Comparison of ENCODE assay signal across 5 worm cellular contexts in the genomic region with DNA sequence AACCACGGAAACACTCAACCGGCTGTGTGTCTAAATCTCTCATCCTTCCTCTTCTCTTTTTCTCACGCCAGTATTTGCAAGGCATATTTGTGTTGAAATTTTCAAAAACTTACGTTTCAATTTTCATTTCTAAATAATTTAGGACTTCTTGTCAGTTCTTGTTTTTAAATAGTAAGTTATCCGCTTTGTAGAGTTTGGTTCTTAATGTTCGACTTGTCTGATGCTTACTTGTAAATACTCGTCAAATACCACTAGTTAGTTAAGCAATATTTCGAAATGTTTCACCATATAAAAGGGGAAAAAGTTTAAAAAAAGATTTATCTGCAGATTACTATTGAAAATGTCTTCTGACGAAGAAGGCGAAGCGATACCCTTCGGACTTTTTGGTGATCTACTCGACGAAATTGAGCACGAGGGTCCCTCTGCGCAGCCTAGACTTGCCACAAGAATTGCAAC.
TF ChIP-seq lines count a peak whose summit lies in the region.

TSS of gene Y45G5AM.3 (plus strand) at position 51 of the 456 bp plus-strand sequence.

TF ChIP-seq in whole organism, L1 larva, 84 proteins besides CTCF, POLR2A, EP300 and RAD21:
- no peak for TF ChIP-seq dpl-1 (GFP tag; optimal IDR thresholded peaks at IDR 0.05; lab: Kevin White, UChicago)
- peak; percentile 13 for TF ChIP-seq irx-1 (tag; optimal IDR thresholded peaks at IDR 0.05; lab: Kevin White, UChicago)
- no peak for TF ChIP-seq Y116A8C.19 (tag; optimal IDR thresholded peaks at IDR 0.05; lab: Kevin White, UChicago; ENCODE audit: borderline replicate concordance)
- peak in 1 of 2 experiments; percentile 6 for TF ChIP-seq lsy-2 (tag; optimal IDR thresholded peaks at IDR 0.05; lab: Kevin White, UChicago)
- TF ChIP-seq lin-14 (GFP tag; optimal IDR thresholded peaks at IDR 0.05; lab: Kevin White, UChicago) = peak; percentile 21
TF ChIP-seq in whole organism, L1 larva: peak in this region for 3.

TF ChIP-seq in whole organism, L2 larva, 48 proteins besides CTCF, POLR2A, EP300 and RAD21:
- TF ChIP-seq F13H6.1 (tag; optimal IDR thresholded peaks at IDR 0.05; lab: Kevin White, UChicago) (no peak), fos-1 (tag; optimal IDR thresholded peaks at IDR 0.05; lab: Kevin White, UChicago) (peak; percentile 22), ceh-82 (tag; optimal IDR thresholded peaks at IDR 0.05; lab: Kevin White, UChicago) (no peak), nhr-129 (tag; optimal IDR thresholded peaks at IDR 0.05; lab: Kevin White, UChicago) (peak; percentile 97), C34F6.9 (tag; optimal IDR thresholded peaks at IDR 0.05; lab: Kevin White, UChicago) (peak; percentile 18)

TF ChIP-seq in whole organism, L3 larva, 47 proteins besides CTCF, POLR2A, EP300 and RAD21:
- peak; percentile 32 for TF ChIP-seq pqm-1 (tag; optimal IDR thresholded peaks at IDR 0.05; lab: Kevin White, UChicago)
- TF ChIP-seq nfya-1 (tag; optimal IDR thresholded peaks at IDR 0.05; lab: Kevin White, UChicago; ENCODE audit: insufficient read depth) = peak; percentile 4
- TF ChIP-seq lin-39 (tag; optimal IDR thresholded peaks at IDR 0.05; lab: Kevin White, UChicago) = no peak
- peak; percentile 13 for TF ChIP-seq hmg-11 (tag; optimal IDR thresholded peaks at IDR 0.05; lab: Kevin White, UChicago)

TF ChIP-seq in whole organism, L4 larva, 104 proteins besides CTCF, POLR2A, EP300 and RAD21:
- TF ChIP-seq mdl-1 (tag; optimal IDR thresholded peaks at IDR 0.05; lab: Kevin White, UChicago) (no peak), lin-1 (GFP tag; IDR thresholded peaks at IDR 0.05; lab: Robert Waterston, UW) (no peak), ceh-20 (GFP tag; IDR thresholded peaks at IDR 0.05; lab: Robert Waterston, UW) (no peak), Y5F2A.4 (GFP tag; optimal IDR thresholded peaks at IDR 0.05; lab: Kevin White, UChicago) (no peak), ceh-82 (tag; optimal IDR thresholded peaks at IDR 0.05; lab: Kevin White, UChicago) (no peak), daf-16 (GFP tag; optimal IDR thresholded peaks at IDR 0.05; lab: Kevin White, UChicago) (no peak), daf-16 (tag; optimal IDR thresholded peaks at IDR 0.05; lab: Kevin White, UChicago) (peak; percentile 30), zip-2 (tag; optimal IDR thresholded peaks at IDR 0.05; lab: Kevin White, UChicago) (peak; percentile 96), Y48G9A.11 (GFP tag; IDR thresholded peaks at IDR 0.05; lab: Robert Waterston, UW) (no peak), rbr-2 (tag; optimal IDR thresholded peaks at IDR 0.05; lab: Kevin White, UChicago) (no peak), nhr-48 (tag; optimal IDR thresholded peaks at IDR 0.05; lab: Kevin White, UChicago) (no peak), aha-1 (tag; lab: Kevin White, UChicago) (no peak), pqm-1 (tag; optimal IDR thresholded peaks at IDR 0.05; lab: Kevin White, UChicago) (peak; percentile 7), ceh-44 (GFP tag; IDR thresholded peaks at IDR 0.05; lab: Robert Waterston, UW) (no peak), nhr-10 (tag; optimal IDR thresholded peaks at IDR 0.05; lab: Kevin White, UChicago) (no peak), lin-38 (GFP tag; IDR thresholded peaks at IDR 0.05; lab: Robert Waterston, UW) (no peak), dve-1 (tag; optimal IDR thresholded peaks at IDR 0.05; lab: Kevin White, UChicago; ENCODE audit: insufficient read depth) (no peak), pha-4 (GFP tag; IDR thresholded peaks at IDR 0.05; lab: Robert Waterston, UW) (no peak), pha-4 (tag; optimal IDR thresholded peaks at IDR 0.05; lab: Kevin White, UChicago) (peak; percentile 8), madf-5 (GFP tag; IDR thresholded peaks at IDR 0.05; lab: Robert Waterston, UW) (no peak), T20F7.1 (GFP tag; optimal IDR thresholded peaks at IDR 0.05; lab: Kevin White, UChicago) (no peak), hif-1 (tag; optimal IDR thresholded peaks at IDR 0.05; lab: Kevin White, UChicago) (peak in 1 of 2 experiments; percentile 21), nhr-28 (tag; optimal IDR thresholded peaks at IDR 0.05; lab: Kevin White, UChicago) (no peak), attf-4 (tag; optimal IDR thresholded peaks at IDR 0.05; lab: Kevin White, UChicago) (no peak), nhr-102 (tag; optimal IDR thresholded peaks at IDR 0.05; lab: Kevin White, UChicago) (no peak)

TF ChIP-seq in whole organism, young adult, 124 proteins besides CTCF, POLR2A, EP300 and RAD21:
- TF ChIP-seq pbrm-1 (GFP tag; IDR thresholded peaks at IDR 0.05; lab: Robert Waterston, UW) (no peak), hlh-26 (GFP tag; conservative IDR thresholded peaks at IDR 0.05; lab: Robert Waterston, UW) (no peak), egl-18 (GFP tag; IDR thresholded peaks at IDR 0.05; lab: Robert Waterston, UW) (no peak), attf-5 (GFP tag; optimal IDR thresholded peaks at IDR 0.05; lab: Kevin White, UChicago) (peak; percentile 5), F57C9.4 (tag; optimal IDR thresholded peaks at IDR 0.05; lab: Kevin White, UChicago) (no peak), C17E4.6 (GFP tag; IDR thresholded peaks at IDR 0.05; lab: Robert Waterston, UW) (no peak), nhr-80 (tag; optimal IDR thresholded peaks at IDR 0.05; lab: Kevin White, UChicago) (no peak), hmg-1.2 (GFP tag; IDR thresholded peaks at IDR 0.05; lab: Robert Waterston, UW) (peak; percentile 30; the same call in 1 of the 2 replicates), lin-26 (GFP tag; IDR thresholded peaks at IDR 0.05; lab: Robert Waterston, UW) (no peak), F33H1.4 (GFP tag; IDR thresholded peaks at IDR 0.05; lab: Robert Waterston, UW) (no peak), egl-44 (GFP tag; IDR thresholded peaks at IDR 0.05; lab: Robert Waterston, UW) (no peak)
